Fruit fly (Drosophila melanogaster) whole organism, embryonic: ENCODE measurements around the gene Plap.

Experiments
- Adf1 ChIP-seq: fragments of 200-800 bp; sonication (Bioruptor generic); IDR thresholded peaks from 2 replicates; pipeline ENCODE4 v1.3.6; 2022; ENCODE audit warnings: missing biosample characterization, missing genetic modification characterization
- Atf6 ChIP-seq: fragments of 200-800 bp; sonication (Bioruptor generic); IDR thresholded peaks from 2 replicates; pipeline ENCODE4 v1.3.6; 2022; ENCODE audit warnings: missing biosample characterization, missing genetic modification characterization
- CG10274 ChIP-seq: fragments of 200-800 bp; sonication (Bioruptor generic); optimal IDR thresholded peaks from 3 replicates; lab custom pipeline; 2017; ENCODE audit warnings: missing biosample characterization, mild to moderate bottlenecking, missing genetic modification characterization
- CG11696 ChIP-seq: fragments of 200-800 bp; sonication (Bioruptor generic); IDR thresholded peaks from 2 replicates; pipeline ENCODE4 v1.3.6; 2022; ENCODE audit warnings: missing biosample characterization, missing genetic modification characterization
- CG12155 ChIP-seq: fragments of 200-800 bp; sonication (Bioruptor generic); optimal IDR thresholded peaks from 3 replicates; lab custom pipeline; 2016; ENCODE audit warnings: missing biosample characterization, missing genetic modification characterization
- CG13424 ChIP-seq: fragments of 200-800 bp; sonication (Bioruptor generic); optimal IDR thresholded peaks from 2 replicates; lab custom pipeline; 2019; ENCODE audit warnings: missing biosample characterization, mild to moderate bottlenecking, missing genetic modification characterization, moderate library complexity
- CG14014 ChIP-seq: fragments of 200-800 bp; sonication (Bioruptor generic); IDR thresholded peaks from 2 replicates; pipeline ENCODE4 v1.3.6; 2022; ENCODE audit warnings: missing biosample characterization, missing genetic modification characterization
- CG15269 ChIP-seq: fragments of 200-800 bp; sonication (Bioruptor generic); optimal IDR thresholded peaks from 2 replicates; lab custom pipeline; 2018; ENCODE audit warnings: missing biosample characterization, mild to moderate bottlenecking, missing genetic modification characterization, moderate library complexity
- CG1602 ChIP-seq: fragments of 200-800 bp; sonication (Bioruptor generic); optimal IDR thresholded peaks from 3 replicates; lab custom pipeline; 2016; ENCODE audit warnings: missing biosample characterization, missing genetic modification characterization
- CG1603 ChIP-seq: fragments of 200-800 bp; sonication (Bioruptor generic); optimal IDR thresholded peaks from 2 replicates; lab custom pipeline; 2019; ENCODE audit warnings: missing biosample characterization, mild to moderate bottlenecking, missing genetic modification characterization, moderate library complexity
- CG2678 ChIP-seq: fragments of 200-800 bp; sonication (Bioruptor generic); optimal IDR thresholded peaks from 3 replicates; lab custom pipeline; 2019; ENCODE audit warnings: missing biosample characterization, mild to moderate bottlenecking, missing genetic modification characterization, moderate library complexity
- CG2875 ChIP-seq: fragments of 200-800 bp; sonication (Bioruptor generic); optimal IDR thresholded peaks from 2 replicates; lab custom pipeline; 2017; ENCODE audit warnings: missing biosample characterization, mild to moderate bottlenecking, missing genetic modification characterization, missing genetic modification reagents
- CG2889 ChIP-seq: fragments of 200-800 bp; sonication (Bioruptor generic); IDR thresholded peaks from 3 replicates; pipeline ENCODE4 v1.3.6; 2022; ENCODE audit warnings: missing biosample characterization, missing genetic modification characterization
- CG6654 ChIP-seq: fragments of 200-800 bp; sonication (Bioruptor generic); optimal IDR thresholded peaks from 2 replicates; lab custom pipeline; 2017; ENCODE audit warnings: missing biosample characterization, mild to moderate bottlenecking, missing genetic modification characterization
- CG7372 ChIP-seq: fragments of 200-800 bp; sonication (Bioruptor generic); IDR thresholded peaks from 2 replicates; pipeline ENCODE4 v1.3.6; 2022; ENCODE audit warnings: missing biosample characterization, missing genetic modification characterization
- CG8281 ChIP-seq: fragments of 200-800 bp; sonication (Bioruptor generic); optimal IDR thresholded peaks from 2 replicates; lab custom pipeline; 2018; ENCODE audit warnings: missing biosample characterization, mild to moderate bottlenecking, missing genetic modification characterization, moderate library complexity
- CG8944 ChIP-seq: fragments of 200-800 bp; sonication (Bioruptor generic); optimal IDR thresholded peaks from 3 replicates; lab custom pipeline; 2016; ENCODE audit warnings: missing biosample characterization, missing genetic modification characterization
- CG9817 ChIP-seq: fragments of 200-800 bp; sonication (Bioruptor generic); optimal IDR thresholded peaks from 2 replicates; lab custom pipeline; 2018; ENCODE audit warnings: missing biosample characterization, mild to moderate bottlenecking, missing genetic modification characterization, moderate library complexity
- CG9932 ChIP-seq: fragments of 200-800 bp; sonication (Bioruptor generic); IDR thresholded peaks from 2 replicates; pipeline ENCODE4 v1.3.6; 2022; ENCODE audit warnings: missing biosample characterization, missing genetic modification characterization
- CTCF ChIP-seq: fragments of 200-800 bp; sonication (Bioruptor generic); optimal IDR thresholded peaks from 2 replicates; lab custom pipeline; 2017; ENCODE audit warnings: missing biosample characterization, mild to moderate bottlenecking, missing genetic modification characterization, moderate library complexity
- Ets65A ChIP-seq: fragments of 200-800 bp; sonication (Bioruptor generic); peaks from one replicate; lab custom pipeline; 2016; ENCODE audit warnings: missing biosample characterization, missing genetic modification characterization
- Fer2 ChIP-seq: fragments of 200-800 bp; sonication (Bioruptor generic); optimal IDR thresholded peaks from 2 replicates; lab custom pipeline; 2018; ENCODE audit warnings: missing biosample characterization, mild to moderate bottlenecking, missing genetic modification characterization, moderate library complexity
- GATAe ChIP-seq: fragments of 200-800 bp; sonication (Bioruptor generic); conservative IDR thresholded peaks from 2 replicates; pipeline ENCODE4 v1.3.6; 2022; ENCODE audit warnings: missing biosample characterization, missing genetic modification characterization
- Hr51 ChIP-seq, 2 experiments: fragments of 200-800 bp; sonication (Bioruptor generic); optimal IDR thresholded peaks; 2 replicates in 1 of 2; 3 replicates in 1 of 2; lab custom pipeline; 2016 to 2018; ENCODE audit warnings: missing biosample characterization in 2 of 2, missing genetic modification characterization in 2 of 2, mild to moderate bottlenecking in 1 of 2, moderate library complexity in 1 of 2
- Mad ChIP-seq: fragments of 200-800 bp; sonication (Bioruptor generic); optimal IDR thresholded peaks from 2 replicates; lab custom pipeline; 2016; ENCODE audit warnings: missing biosample characterization, missing genetic modification characterization
- Med ChIP-seq: fragments of 200-800 bp; sonication (Bioruptor generic); peaks from one replicate; lab custom pipeline; 2016; ENCODE audit warnings: missing biosample characterization, missing genetic modification characterization, mild to moderate bottlenecking, inconsistent platforms, moderate library complexity
- Pdp1 ChIP-seq, 2 experiments: fragments of 200-800 bp; sonication (Bioruptor generic); optimal IDR thresholded peaks; 3 replicates each; lab custom pipeline; 2016; ENCODE audit warnings: missing biosample characterization in 2 of 2, missing genetic modification characterization in 2 of 2, mild to moderate bottlenecking in 1 of 2, moderate library complexity in 1 of 2
- Poxn ChIP-seq: fragments of 200-800 bp; sonication (Bioruptor generic); IDR thresholded peaks from 2 replicates; pipeline ENCODE4 v1.3.6; 2022; ENCODE audit warnings: missing biosample characterization, missing genetic modification characterization
- Xbp1 ChIP-seq: fragments of 200-800 bp; sonication (Bioruptor generic); optimal IDR thresholded peaks from 3 replicates; lab custom pipeline; 2016; ENCODE audit warnings: missing biosample characterization, mild to moderate bottlenecking, missing genetic modification characterization
- amos ChIP-seq: fragments of 200-800 bp; sonication (Bioruptor generic); IDR thresholded peaks from 2 replicates; pipeline ENCODE4 v1.3.6; 2022; ENCODE audit warnings: missing biosample characterization, missing genetic modification characterization; ENCODE audit not compliant: partially characterized antibody
- cato ChIP-seq: fragments of 200-800 bp; sonication (Bioruptor generic); optimal IDR thresholded peaks from 2 replicates; lab custom pipeline; 2016; ENCODE audit warnings: missing biosample characterization, missing genetic modification characterization, borderline replicate concordance
- chinmo ChIP-seq: fragments of 200-800 bp; sonication (Bioruptor generic); IDR thresholded peaks from 4 replicates; pipeline ENCODE4 v1.3.6; 2022; ENCODE audit warnings: missing biosample characterization, missing genetic modification characterization; ENCODE audit not compliant: partially characterized antibody
- chm ChIP-seq: fragments of 200-800 bp; sonication (Bioruptor generic); IDR thresholded peaks from 2 replicates; pipeline ENCODE4 v1.3.6; 2022; ENCODE audit warnings: missing biosample characterization, missing genetic modification characterization
- dmrt99B ChIP-seq: fragments of 200-800 bp; sonication (Bioruptor generic); optimal IDR thresholded peaks from 2 replicates; lab custom pipeline; 2018; ENCODE audit warnings: missing biosample characterization, mild to moderate bottlenecking, missing genetic modification characterization, moderate library complexity
- grn ChIP-seq: fragments of 200-800 bp; sonication (Bioruptor generic); optimal IDR thresholded peaks from 3 replicates; lab custom pipeline; 2017; ENCODE audit warnings: missing biosample characterization, missing genetic modification characterization
- ham ChIP-seq: fragments of 200-800 bp; sonication (Bioruptor generic); IDR thresholded peaks from 2 replicates; pipeline ENCODE4 v1.3.6; 2022; ENCODE audit warnings: missing biosample characterization, missing genetic modification characterization
- hkb ChIP-seq, 2 experiments: fragments of 200-800 bp in 1 of 2; fragments of >200 bp in 1 of 2; sonication (Bioruptor generic) in 1 of 2; IDR thresholded peaks in 1 of 2; optimal IDR thresholded peaks in 1 of 2; 2 replicates each; pipeline versions ENCODE4 v1.3.6 to Lab custom; 2017 to 2022; ENCODE audit warnings: missing biosample characterization in 1 of 2, missing genetic modification characterization in 1 of 2
- inv ChIP-seq: fragments of 200-800 bp; sonication (Bioruptor generic); IDR thresholded peaks from 2 replicates; pipeline ENCODE4 v1.3.6; 2022; ENCODE audit warnings: missing biosample characterization, missing genetic modification characterization; ENCODE audit not compliant: partially characterized antibody
- lab ChIP-seq: fragments of 200-800 bp; sonication (Bioruptor generic); optimal IDR thresholded peaks from 3 replicates; lab custom pipeline; 2017; ENCODE audit warnings: missing biosample characterization, missing genetic modification characterization, mild to moderate bottlenecking, moderate library complexity, missing genetic modification reagents
- mirr ChIP-seq: fragments of 200-800 bp; sonication (Bioruptor generic); optimal IDR thresholded peaks from 3 replicates; lab custom pipeline; 2018; ENCODE audit warnings: missing biosample characterization, mild to moderate bottlenecking, missing genetic modification characterization
- p53 ChIP-seq: fragments of 200-800 bp; sonication (Bioruptor generic); optimal IDR thresholded peaks from 2 replicates; lab custom pipeline; 2016; ENCODE audit warnings: missing biosample characterization, missing genetic modification characterization
- row ChIP-seq: fragments of 200-800 bp; sonication (Bioruptor generic); IDR thresholded peaks from 3 replicates; pipeline ENCODE4 v1.3.6; 2022; ENCODE audit warnings: missing biosample characterization, missing genetic modification characterization
- salm ChIP-seq: fragments of 200-800 bp; sonication (Bioruptor generic); optimal IDR thresholded peaks from 2 replicates; lab custom pipeline; 2018; ENCODE audit warnings: missing biosample characterization, mild to moderate bottlenecking, missing genetic modification characterization
- sim ChIP-seq: fragments of 200-800 bp; sonication (Bioruptor generic); IDR thresholded peaks from 2 replicates; pipeline ENCODE4 v1.3.6; 2022; ENCODE audit warnings: missing biosample characterization, missing genetic modification characterization
- slp2 ChIP-seq: fragments of 200-800 bp; sonication (Bioruptor generic); optimal IDR thresholded peaks from 2 replicates; lab custom pipeline; 2016; ENCODE audit warnings: missing biosample characterization, missing genetic modification characterization
- wdn ChIP-seq: fragments of 200-800 bp; sonication (Bioruptor generic); IDR thresholded peaks from 2 replicates; pipeline ENCODE4 v1.3.6; 2022; ENCODE audit warnings: missing biosample characterization, missing genetic modification characterization
- zfh1 ChIP-seq: fragments of 200-800 bp; sonication (Bioruptor generic); IDR thresholded peaks from 3 replicates; pipeline ENCODE4 v1.3.6; 2022; ENCODE audit warnings: missing biosample characterization, missing genetic modification characterization

The Plap gene

DNA sequence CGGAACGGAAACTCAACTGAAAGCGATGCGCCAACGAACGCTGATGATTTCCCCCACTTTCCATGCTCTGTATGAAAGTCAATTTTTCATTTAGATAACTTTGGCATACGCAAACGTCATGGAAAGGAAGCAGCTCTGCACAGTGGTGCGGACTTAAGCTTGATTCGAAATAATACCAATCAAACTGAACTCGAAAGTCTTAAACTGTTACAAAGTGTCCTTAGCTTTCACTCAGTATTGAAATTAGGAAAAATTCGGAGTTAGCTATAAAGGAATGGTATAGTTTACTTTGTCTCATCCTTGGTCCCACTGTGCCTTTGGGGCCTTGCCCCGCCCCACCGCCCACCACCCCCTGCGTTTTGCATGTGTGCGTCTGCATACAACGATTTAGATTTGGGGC, 37.3 kb upstream of the Plap start (continued):
- TF ChIP-seq CG13424 (peak; percentile 42), CG12155 (GFP tag; lab: Kevin White, UChicago) (peak; percentile 12), chm (GFP tag; lab: Robert Waterston, UW) (no peak), Hr51 (GFP tag; optimal IDR thresholded peaks at IDR 0.05; lab: Kevin White, UChicago) (peak in 1 of 2 experiments; percentile 49), sim (GFP tag; lab: Robert Waterston, UW) (no peak), CG9817 (peak; percentile 44), Fer2 (tag; lab: Kevin White, UChicago) (peak; percentile 1), CG2875 (GFP tag; lab: Kevin White, UChicago) (peak; percentile 5), CG1603 (tag; lab: Kevin White, UChicago) (peak; percentile 73)

DNA sequence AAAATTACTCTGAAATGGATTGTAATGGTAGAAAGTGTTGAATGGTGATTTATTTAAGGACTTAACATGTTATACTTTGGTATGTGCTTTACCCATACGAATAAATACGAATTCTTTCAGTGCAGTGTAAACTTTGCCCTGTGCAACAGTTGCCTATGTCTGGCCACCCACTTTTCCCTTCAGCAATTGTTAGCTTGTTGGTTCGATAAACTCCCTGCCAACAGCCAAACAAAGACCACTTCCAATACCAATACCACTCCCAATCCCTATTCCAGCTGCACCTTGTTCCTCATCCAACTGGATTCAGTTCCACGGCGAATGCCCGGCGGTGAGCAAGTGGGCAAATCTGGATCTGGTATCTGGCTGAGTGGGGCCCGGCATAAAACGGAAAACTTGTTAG, 33.8 kb upstream of the Plap start, which contains the start of gene CG14342:
Gene CG14342, plus strand, starts transcription at position 301 of the 400 bp plus-strand sequence.
- TF ChIP-seq CG14014 (GFP tag; lab: Robert Waterston, UW) (no peak), row (GFP tag; lab: Robert Waterston, UW) (0 out of 3 replicates have a peak, but pooled peaks have one; percentile 8), Xbp1 (no peak), CG8944 (no peak)

DNA sequence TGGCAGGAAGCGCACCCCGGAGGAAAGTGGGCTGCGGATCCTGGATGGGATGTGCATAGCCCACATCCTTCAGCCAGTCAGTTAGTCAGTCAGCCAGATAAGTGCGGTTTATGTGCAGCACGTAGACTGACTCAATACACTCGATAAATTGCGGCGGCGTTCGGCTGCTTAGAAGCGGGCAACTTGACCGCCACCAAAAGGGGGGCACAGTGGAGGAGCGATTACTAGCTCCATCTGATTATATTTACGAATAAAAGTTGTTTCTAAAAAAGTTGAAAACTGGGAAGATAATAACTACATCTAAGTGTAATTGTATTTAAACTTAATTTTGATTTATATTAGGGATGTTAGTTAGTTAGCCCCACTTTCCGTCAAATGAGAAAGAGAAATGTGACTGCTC, 32.3 kb upstream of the Plap start:
- peak; percentile 8; the same call in 1 of the 2 replicates for TF ChIP-seq CG9932 (GFP tag; lab: Robert Waterston, UW)
- no peak for TF ChIP-seq ham (GFP tag; lab: Robert Waterston, UW)
- TF ChIP-seq zfh1 (GFP tag; lab: Robert Waterston, UW) = no peak
- TF ChIP-seq Adf1 (GFP tag; lab: Robert Waterston, UW) = no peak
- TF ChIP-seq cato (GFP tag; lab: Kevin White, UChicago) = no peak
- peak; percentile 51 for TF ChIP-seq Ets65A (GFP tag; lab: Kevin White, UChicago)
- TF ChIP-seq CG11696 = peak; percentile 52
- no peak for TF ChIP-seq wdn (GFP tag; lab: Robert Waterston, UW)
- TF ChIP-seq CTCF (GFP tag; lab: Kevin White, UChicago) = no peak
- no peak for TF ChIP-seq hkb (optimal IDR thresholded peaks at IDR 0.05; lab: Kevin White, UChicago)
- no peak for TF ChIP-seq hkb (GFP tag; IDR thresholded peaks at IDR 0.05; lab: Robert Waterston, UW)
- 0 out of 3 replicates have a peak, but pooled peaks have one; percentile 11 for TF ChIP-seq row (GFP tag; lab: Robert Waterston, UW)
- TF ChIP-seq CG1602 (GFP tag; lab: Kevin White, UChicago) = no peak
- TF ChIP-seq CG2889 (GFP tag; lab: Robert Waterston, UW) = no peak
- peak; percentile 15 for TF ChIP-seq Med (GFP tag; lab: Kevin White, UChicago)
- no peak for TF ChIP-seq CG7372 (GFP tag; lab: Robert Waterston, UW)
- no peak for TF ChIP-seq chinmo
- TF ChIP-seq CG12155 (GFP tag; lab: Kevin White, UChicago) = no peak
- TF ChIP-seq Mad = no peak
- TF ChIP-seq Poxn = 0 out of 2 replicates have a peak, but pooled peaks have one; percentile 14
- no peak for TF ChIP-seq CG10274
- no peak for TF ChIP-seq Atf6 (GFP tag; lab: Robert Waterston, UW)
- no peak for TF ChIP-seq slp2

dm6 chr2L:1201396-1201837, 31.3 kb upstream of the Plap start:
- TF ChIP-seq amos (GFP tag; lab: Robert Waterston, UW) = no peak
- peak; percentile 79 for TF ChIP-seq grn (GFP tag; lab: Kevin White, UChicago)
- peak; percentile 60 for TF ChIP-seq mirr
- peak; percentile 91 for TF ChIP-seq CG8281 (tag; lab: Kevin White, UChicago)
- peak; percentile 81 for TF ChIP-seq salm
- peak; percentile 21 for TF ChIP-seq CG15269 (tag; lab: Kevin White, UChicago)
- TF ChIP-seq CG2678 (tag; lab: Kevin White, UChicago) = peak; percentile 14
- no peak for TF ChIP-seq inv (GFP tag; lab: Robert Waterston, UW)
- TF ChIP-seq GATAe (GFP tag; lab: Robert Waterston, UW) = 0 out of 2 replicates have a peak, but pooled peaks have one; percentile 55
- TF ChIP-seq CG6654 (GFP tag; lab: Kevin White, UChicago) = no peak
- TF ChIP-seq p53 (GFP tag; lab: Kevin White, UChicago) = no peak
- no peak for TF ChIP-seq dmrt99B (tag; lab: Kevin White, UChicago)
- peak; percentile 79 for TF ChIP-seq lab (GFP tag; lab: Kevin White, UChicago)
- TF ChIP-seq Pdp1 (GFP tag; optimal IDR thresholded peaks at IDR 0.05; lab: Kevin White, UChicago) = peak in 1 of 2 experiments; percentile 1
- no peak for TF ChIP-seq CTCF (GFP tag; lab: Kevin White, UChicago)
